Fruit fly (Drosophila melanogaster): ENCODE results near the gene CaMKI.

CaMKI gene

DNA sequence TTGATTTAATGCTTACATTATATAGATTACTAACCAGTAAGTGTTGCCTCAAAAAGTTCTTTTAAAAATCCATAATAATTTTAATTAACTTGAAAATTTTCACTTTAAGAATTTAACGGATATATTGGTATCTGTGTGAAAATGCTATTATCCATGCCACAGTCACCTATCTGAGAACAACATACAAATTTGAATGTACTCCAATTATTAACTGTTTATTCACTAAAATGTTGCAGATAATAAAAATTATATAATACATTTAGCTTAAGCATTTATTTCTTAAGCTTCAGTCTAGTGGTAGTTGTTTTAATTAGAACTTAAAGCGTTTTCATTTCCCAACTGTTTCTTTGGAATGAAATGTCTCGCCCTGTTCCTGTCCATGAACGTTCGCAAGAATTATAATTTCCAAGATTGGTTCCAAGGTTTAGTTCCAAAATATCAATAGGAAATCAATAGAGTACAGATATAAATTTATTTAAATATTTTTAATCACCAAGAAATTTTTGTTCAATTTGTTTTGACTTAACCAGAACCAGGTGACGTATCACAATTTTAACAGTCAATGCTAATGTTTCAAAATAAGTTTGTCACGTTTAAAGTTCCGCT lies at the start of gene CaMKI:
TSS of gene CaMKI (plus strand) at position 392 of the 606 bp plus-strand sequence.
- peak; percentile 41 for TF ChIP-seq Eip78C (GFP tag)
- TF ChIP-seq CG16779 (tag; optimal IDR thresholded peaks at IDR 0.05) = no peak

DNA sequence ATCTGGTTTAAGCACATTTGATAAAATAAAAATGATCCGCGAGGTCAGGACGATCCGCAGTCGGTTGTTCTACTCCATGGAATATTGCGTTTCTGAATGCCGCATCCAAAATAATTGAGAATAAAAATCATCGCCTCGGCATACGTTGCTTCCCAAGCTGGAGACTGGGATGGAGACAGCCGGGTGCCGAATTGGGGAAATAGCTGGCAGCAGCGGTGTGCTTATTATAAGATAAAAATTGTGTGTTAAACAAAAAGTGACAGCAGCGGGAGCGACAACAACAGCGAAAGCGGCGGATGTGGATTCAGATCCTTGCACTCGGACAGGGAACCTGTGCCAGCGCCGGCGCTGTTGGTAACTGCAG lies 49.8 kb upstream of the CaMKI start, which contains the start of gene dati:
TSS of gene dati (minus strand) at position 101 of the 364 bp plus-strand sequence.
- TF ChIP-seq CG3919 (GFP tag; optimal IDR thresholded peaks at IDR 0.05) = no peak
- no peak for TF ChIP-seq Hr38 (GFP tag; optimal IDR thresholded peaks at IDR 0.05)
- no peak for TF ChIP-seq CG8319 (GFP tag; optimal IDR thresholded peaks at IDR 0.05)
- TF ChIP-seq cyc (GFP tag; optimal IDR thresholded peaks at IDR 0.05) = no peak
- no peak for TF ChIP-seq CG9139 (GFP tag; optimal IDR thresholded peaks at IDR 0.05)
- no peak for TF ChIP-seq spab (GFP tag; optimal IDR thresholded peaks at IDR 0.05)

DNA sequence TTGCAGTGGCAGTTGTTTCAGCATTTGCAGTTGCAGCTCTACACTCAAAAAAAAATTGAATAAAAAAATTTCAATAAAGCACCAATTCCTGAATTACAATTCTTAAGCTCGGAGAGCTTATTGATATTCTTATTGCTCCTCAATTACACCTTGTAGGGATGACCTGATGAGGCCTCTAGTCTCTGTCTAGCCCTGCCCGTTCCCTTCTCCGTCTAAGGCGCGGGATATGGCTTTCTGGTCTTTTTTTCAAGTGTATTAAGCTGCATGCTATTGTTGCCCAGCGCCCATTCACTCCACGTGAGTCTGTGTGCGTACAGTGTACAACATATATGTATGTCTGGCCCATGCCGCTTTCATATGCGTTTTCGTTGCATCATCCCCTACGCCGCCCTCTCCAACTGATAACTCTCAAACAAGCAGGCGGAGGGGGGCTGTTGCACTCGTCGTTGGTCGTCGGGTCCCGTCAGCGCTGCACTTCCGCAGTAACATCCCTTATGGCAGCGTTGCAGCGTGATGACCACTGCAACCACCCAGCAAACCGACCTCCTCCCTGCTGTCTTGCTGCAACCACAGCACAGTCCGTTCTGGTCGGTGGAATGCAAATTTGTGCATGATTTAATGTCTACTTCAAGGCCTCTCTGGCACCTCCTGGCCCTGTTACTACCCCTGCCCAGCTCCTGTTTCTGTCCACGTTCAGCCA lies 49.3 kb upstream of the CaMKI start:
- TF ChIP-seq Sox14 (GFP tag; optimal IDR thresholded peaks at IDR 0.05) = peak; percentile 23
- TF ChIP-seq salr (GFP tag; optimal IDR thresholded peaks at IDR 0.05) = no peak
- peak; percentile 41 for TF ChIP-seq Eip75B (GFP tag; optimal IDR thresholded peaks at IDR 0.05)
- peak; percentile 38 for TF ChIP-seq cyc (GFP tag; optimal IDR thresholded peaks at IDR 0.05)
- peak; percentile 47 for TF ChIP-seq CG3032 (tag; optimal IDR thresholded peaks at IDR 0.05)
- TF ChIP-seq CG16779 (tag; optimal IDR thresholded peaks at IDR 0.05) = no peak
- peak; percentile 34 for TF ChIP-seq spab (GFP tag; optimal IDR thresholded peaks at IDR 0.05)
- no peak for TF ChIP-seq Gug (GFP tag; IDR thresholded peaks at IDR 0.05)
- no peak for TF ChIP-seq fkh (GFP tag; optimal IDR thresholded peaks at IDR 0.05)
- peak; percentile 29 for TF ChIP-seq CG10631 (GFP tag; optimal IDR thresholded peaks at IDR 0.05)
- TF ChIP-seq topi (GFP tag; optimal IDR thresholded peaks at IDR 0.05) = peak; percentile 1
- no peak for TF ChIP-seq CG6276 (GFP tag; optimal IDR thresholded peaks at IDR 0.05)
- no peak for TF ChIP-seq Blimp-1 (GFP tag; optimal IDR thresholded peaks at IDR 0.05)
- peak; percentile 31 for TF ChIP-seq lz (GFP tag; optimal IDR thresholded peaks at IDR 0.05)
- TF ChIP-seq Smox (GFP tag; optimal IDR thresholded peaks at IDR 0.05) = peak; percentile 27
- peak; percentile 8 for TF ChIP-seq CG6808 (GFP tag; optimal IDR thresholded peaks at IDR 0.05)
- peak; percentile 41 for TF ChIP-seq acj6 (GFP tag; optimal IDR thresholded peaks at IDR 0.05)
- TF ChIP-seq CG6792 (GFP tag; optimal IDR thresholded peaks at IDR 0.05) = peak; percentile 12
- TF ChIP-seq OdsH (GFP tag; optimal IDR thresholded peaks at IDR 0.05) = peak; percentile 17
- no peak for TF ChIP-seq CG8119 (GFP tag; IDR thresholded peaks at IDR 0.05)
- peak; percentile 12 for TF ChIP-seq Hr39 (GFP tag; optimal IDR thresholded peaks at IDR 0.05)
- TF ChIP-seq CG31627 (GFP tag; optimal IDR thresholded peaks at IDR 0.05) = peak; percentile 29
- no peak for TF ChIP-seq CG6163 (GFP tag; IDR thresholded peaks at IDR 0.05)
- TF ChIP-seq pdm3 (GFP tag; optimal IDR thresholded peaks at IDR 0.05) = peak; percentile 27
- peak; percentile 80 for TF ChIP-seq svp (GFP tag)
- peak; percentile 40 for TF ChIP-seq Met (GFP tag; optimal IDR thresholded peaks at IDR 0.05)
- TF ChIP-seq Hr4 (GFP tag; optimal IDR thresholded peaks at IDR 0.05) = peak; percentile 17
- no peak for TF ChIP-seq Ets21C (GFP tag; optimal IDR thresholded peaks at IDR 0.05)
- TF ChIP-seq Sox102F (GFP tag; optimal IDR thresholded peaks at IDR 0.05) = peak; percentile 15
- TF ChIP-seq Eip78C (GFP tag) = peak; percentile 87
- no peak for TF ChIP-seq CG6854 (GFP tag; optimal IDR thresholded peaks at IDR 0.05)
- no peak for TF ChIP-seq vri (GFP tag; optimal IDR thresholded peaks at IDR 0.05)

DNA sequence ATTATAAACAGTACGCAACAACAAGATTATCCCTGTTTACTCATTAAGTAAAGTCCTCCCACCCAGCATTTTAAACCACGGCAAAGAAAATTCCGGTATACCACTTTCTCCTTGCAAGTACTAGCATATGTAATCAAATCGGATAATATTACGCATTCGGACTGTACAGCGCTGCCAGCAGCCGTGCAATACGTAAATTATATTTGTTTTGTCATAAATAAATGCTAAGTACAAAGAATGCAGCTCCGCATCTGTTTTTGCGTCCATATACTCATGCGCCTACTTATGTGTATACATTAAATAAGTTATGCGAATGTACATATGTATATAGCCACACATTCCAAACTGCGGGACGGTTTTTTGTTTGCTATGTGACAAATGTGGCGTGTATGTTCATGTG lies 46.7 kb upstream of the CaMKI start:
- peak; percentile 27 for TF ChIP-seq svp (GFP tag)
- peak; percentile 35 for TF ChIP-seq fkh (GFP tag; optimal IDR thresholded peaks at IDR 0.05)
- no peak for TF ChIP-seq CG8319 (GFP tag; optimal IDR thresholded peaks at IDR 0.05)

Data from whole organism, prepupa.